Worm (Caenorhabditis elegans) whole organism, L3 larva: ENCODE data around the gene B0250.8.

Experiments used
- eor-1 ChIP-seq, 2 experiments: fragments of 150-350 bp; optimal IDR thresholded peaks; 2 replicates each; lab custom pipeline; 2014 to 2018; ENCODE audit warnings: missing biosample characterization in 2 of 2, missing genetic modification characterization in 2 of 2
- lin-15B ChIP-seq: fragments of 150-350 bp; optimal IDR thresholded peaks from 2 replicates; lab custom pipeline; 2014; ENCODE audit warnings: missing biosample characterization, missing genetic modification characterization
- snpc-4 ChIP-seq: fragments of 150-350 bp; optimal IDR thresholded peaks from 2 replicates; lab custom pipeline; 2014; ENCODE audit warnings: missing biosample characterization, missing genetic modification characterization
- unc-62 ChIP-seq: fragments of 150-350 bp; sonication (generic microtip); optimal IDR thresholded peaks from 4 replicates; lab custom pipeline; 2014; ENCODE audit warnings: missing biosample characterization, missing genetic modification reagents, missing genetic modification characterization

DNA sequence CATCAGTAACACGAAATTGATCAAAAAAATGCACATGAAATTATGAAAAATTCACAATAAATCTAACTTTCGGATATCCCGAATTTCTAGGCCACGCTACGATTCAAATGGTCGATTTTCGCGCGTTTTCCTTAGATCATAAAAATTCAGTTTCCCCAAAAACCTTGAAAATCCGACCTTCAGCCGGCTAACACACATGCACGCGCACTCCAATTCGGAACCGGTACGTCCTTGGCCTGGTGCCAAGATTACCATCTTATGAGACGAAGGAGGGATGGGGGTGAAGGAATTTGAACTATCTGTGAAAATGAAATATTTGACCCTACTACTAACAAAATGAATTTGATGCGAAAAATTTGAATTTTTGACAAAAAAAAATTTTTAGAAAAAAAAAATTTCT lies 47.5 kb downstream of the B0250.8 start:
- no peak for TF ChIP-seq snpc-4
- TF ChIP-seq lin-15B (tag; lab: Kevin White, UChicago): no peak
- TF ChIP-seq eor-1 (tag; optimal IDR thresholded peaks at IDR 0.05; lab: Kevin White, UChicago): no peak
- no peak for TF ChIP-seq unc-62
